Worm (Caenorhabditis elegans): Measurements from ENCODE around the gene C52E4.12.

- TF ChIP-seq jun-1 (tag; optimal IDR thresholded peaks at IDR 0.05) (no peak), nhr-237 (tag; optimal IDR thresholded peaks at IDR 0.05) (no peak), nhr-12 (tag; optimal IDR thresholded peaks at IDR 0.05) (no peak), snpc-4 (tag; optimal IDR thresholded peaks at IDR 0.05) (peak; percentile 66), lin-15B (tag; optimal IDR thresholded peaks at IDR 0.05) (peak; percentile 87), nfya-1 (tag; optimal IDR thresholded peaks at IDR 0.05; ENCODE audit: insufficient read depth) (peak; percentile 82), unc-39 (tag; optimal IDR thresholded peaks at IDR 0.05) (no peak), nhr-43 (tag; optimal IDR thresholded peaks at IDR 0.05; ENCODE audit: poor library complexity, severe bottlenecking) (no peak), nhr-11 (tag; optimal IDR thresholded peaks at IDR 0.05) (no peak), nhr-77 (tag; optimal IDR thresholded peaks at IDR 0.05) (no peak), ceh-16 (tag; optimal IDR thresholded peaks at IDR 0.05) (no peak), aly-2 (tag; optimal IDR thresholded peaks at IDR 0.05) (no peak), fos-1 (tag; optimal IDR thresholded peaks at IDR 0.05) (no peak)
These were observed 45.1 kb downstream of the C52E4.12 start, which contains the start of the genes kup-1 and F10C2.4 for ce11 chrV:12040823-12041606.
